Worm (Caenorhabditis elegans): Measurements from ENCODE around the gene mnk-1.

- no peak for TF ChIP-seq aly-2 (tag; optimal IDR thresholded peaks at IDR 0.05)
- TF ChIP-seq lsy-2 (tag; optimal IDR thresholded peaks at IDR 0.05), result no peak
- TF ChIP-seq ztf-11 (tag; optimal IDR thresholded peaks at IDR 0.05), result no peak
- no peak for TF ChIP-seq nhr-10 (tag; optimal IDR thresholded peaks at IDR 0.05)
Observed at ce11 chrII:10558345-10558744, 3.5 kb upstream of the mnk-1 start.

Measured in whole organism, L2 larva.